Fruit fly (Drosophila melanogaster): ENCODE measurements around the gene CG16700.

CG16700 gene

dm6 chrX:17091062-17091904, at the start of gene CG16700, which contains the start of gene CG4991:
Gene CG16700, plus strand, starts transcription at chrX:17091854.
Gene CG4991, plus strand, starts transcription at chrX:17091854.
- TF ChIP-seq CG33017 (tag; optimal IDR thresholded peaks at IDR 0.05) (peak; percentile 63), Hr96 (GFP tag; optimal IDR thresholded peaks at IDR 0.05) (no peak), bab1 (GFP tag; optimal IDR thresholded peaks at IDR 0.05) (peak; percentile 61), CG11617 (GFP tag; optimal IDR thresholded peaks at IDR 0.05) (peak; percentile 82), cic (GFP tag; optimal IDR thresholded peaks at IDR 0.05) (no peak), CG12768 (GFP tag; optimal IDR thresholded peaks at IDR 0.05) (peak; percentile 21), pad (GFP tag; optimal IDR thresholded peaks at IDR 0.05) (peak; percentile 60), CG14711 (tag; optimal IDR thresholded peaks at IDR 0.05) (peak; percentile 54), tj (GFP tag; optimal IDR thresholded peaks at IDR 0.05) (peak; percentile 36), Crg-1 (GFP tag; optimal IDR thresholded peaks at IDR 0.05) (no peak), Mnt (GFP tag; optimal IDR thresholded peaks at IDR 0.05) (no peak), CG7101 (tag; optimal IDR thresholded peaks at IDR 0.05) (peak; percentile 70), CG7045 (GFP tag; optimal IDR thresholded peaks at IDR 0.05) (peak; percentile 32)

dm6 chrX:17047730-17048577, 43.7 kb upstream of the CG16700 start:
- TF ChIP-seq tj (GFP tag; optimal IDR thresholded peaks at IDR 0.05), result no peak
- no peak for TF ChIP-seq CG33017 (tag; optimal IDR thresholded peaks at IDR 0.05)
- TF ChIP-seq cic (GFP tag; optimal IDR thresholded peaks at IDR 0.05), result no peak
- no peak for TF ChIP-seq CG12768 (GFP tag; optimal IDR thresholded peaks at IDR 0.05)
- TF ChIP-seq bab1 (GFP tag; optimal IDR thresholded peaks at IDR 0.05), result no peak
- no peak for TF ChIP-seq Mnt (GFP tag; optimal IDR thresholded peaks at IDR 0.05)
- TF ChIP-seq Clk (GFP tag; optimal IDR thresholded peaks at IDR 0.05), result no peak
- TF ChIP-seq CG7045 (GFP tag; optimal IDR thresholded peaks at IDR 0.05), result no peak
- TF ChIP-seq kay (GFP tag; ENCODE audit: borderline replicate concordance), result no peak
- TF ChIP-seq CG7101 (tag; optimal IDR thresholded peaks at IDR 0.05), result no peak
- no peak for TF ChIP-seq CG14711 (tag; optimal IDR thresholded peaks at IDR 0.05)
- TF ChIP-seq CG11617 (GFP tag; optimal IDR thresholded peaks at IDR 0.05), result no peak
- TF ChIP-seq CG1620 (GFP tag; optimal IDR thresholded peaks at IDR 0.05), result no peak
- no peak for TF ChIP-seq pad (GFP tag; optimal IDR thresholded peaks at IDR 0.05)
- TF ChIP-seq ovo (GFP tag; optimal IDR thresholded peaks at IDR 0.05), result no peak
- no peak for TF ChIP-seq cnc (optimal IDR thresholded peaks at IDR 0.05)
- TF ChIP-seq Crg-1 (GFP tag; optimal IDR thresholded peaks at IDR 0.05), result no peak
- TF ChIP-seq CG5204 (GFP tag; optimal IDR thresholded peaks at IDR 0.05), result no peak
- TF ChIP-seq toe (GFP tag; optimal IDR thresholded peaks at IDR 0.05), result no peak

- no peak for TF ChIP-seq pad (GFP tag; optimal IDR thresholded peaks at IDR 0.05)
Measured at dm6 chrX:17066632-17067031, 25.0 kb upstream of the CG16700 start, which contains the start of gene CG45002. Gene CG45002, minus strand, starts transcription at chrX:17066732.

dm6 chrX:17068423-17068822, 23.2 kb upstream of the CG16700 start, which contains the start of gene CG43077:
Gene CG43077, minus strand, starts transcription at chrX:17068523.
- TF ChIP-seq CG33017 (tag; optimal IDR thresholded peaks at IDR 0.05), result no peak
- TF ChIP-seq pad (GFP tag; optimal IDR thresholded peaks at IDR 0.05), result no peak
- TF ChIP-seq cnc (optimal IDR thresholded peaks at IDR 0.05), result no peak
- TF ChIP-seq kay (GFP tag; ENCODE audit: borderline replicate concordance), result no peak
- no peak for TF ChIP-seq CG7045 (GFP tag; optimal IDR thresholded peaks at IDR 0.05)
- no peak for TF ChIP-seq Hr96 (GFP tag; optimal IDR thresholded peaks at IDR 0.05)
- TF ChIP-seq cic (GFP tag; optimal IDR thresholded peaks at IDR 0.05), result no peak
- no peak for TF ChIP-seq CG14711 (tag; optimal IDR thresholded peaks at IDR 0.05)
- no peak for TF ChIP-seq toe (GFP tag; optimal IDR thresholded peaks at IDR 0.05)
- TF ChIP-seq CG5204 (GFP tag; optimal IDR thresholded peaks at IDR 0.05), result no peak
- TF ChIP-seq tj (GFP tag; optimal IDR thresholded peaks at IDR 0.05), result no peak
- TF ChIP-seq CG7101 (tag; optimal IDR thresholded peaks at IDR 0.05), result no peak
- TF ChIP-seq CG12768 (GFP tag; optimal IDR thresholded peaks at IDR 0.05), result no peak
- no peak for TF ChIP-seq Crg-1 (GFP tag; optimal IDR thresholded peaks at IDR 0.05)
- TF ChIP-seq CG1620 (GFP tag; optimal IDR thresholded peaks at IDR 0.05), result no peak
- no peak for TF ChIP-seq ovo (GFP tag; optimal IDR thresholded peaks at IDR 0.05)
- TF ChIP-seq Clk (GFP tag; optimal IDR thresholded peaks at IDR 0.05), result no peak

dm6 chrX:17076449-17077289, 15.0 kb upstream of the CG16700 start:
- no peak for TF ChIP-seq CG5204 (GFP tag; optimal IDR thresholded peaks at IDR 0.05)
- no peak for TF ChIP-seq CG7101 (tag; optimal IDR thresholded peaks at IDR 0.05)
- TF ChIP-seq CG11617 (GFP tag; optimal IDR thresholded peaks at IDR 0.05), result no peak
- no peak for TF ChIP-seq Hr96 (GFP tag; optimal IDR thresholded peaks at IDR 0.05)
- TF ChIP-seq bab1 (GFP tag; optimal IDR thresholded peaks at IDR 0.05), result no peak
- peak; percentile 12 for TF ChIP-seq CG1620 (GFP tag; optimal IDR thresholded peaks at IDR 0.05)
- peak; percentile 27 for TF ChIP-seq pad (GFP tag; optimal IDR thresholded peaks at IDR 0.05)
- TF ChIP-seq toe (GFP tag; optimal IDR thresholded peaks at IDR 0.05), result no peak
- TF ChIP-seq kay (GFP tag; ENCODE audit: borderline replicate concordance), result no peak
- TF ChIP-seq Clk (GFP tag; optimal IDR thresholded peaks at IDR 0.05), result no peak
- no peak for TF ChIP-seq CG33017 (tag; optimal IDR thresholded peaks at IDR 0.05)
- TF ChIP-seq CG14711 (tag; optimal IDR thresholded peaks at IDR 0.05), result no peak
- TF ChIP-seq Crg-1 (GFP tag; optimal IDR thresholded peaks at IDR 0.05), result peak; percentile 18

Data from whole organism, adult.